Worm (Caenorhabditis elegans) whole organism, L2 larva: ENCODE results near the gene set-2.

Experiments
- C34F6.9 ChIP-seq: fragments of 150-350 bp; optimal IDR thresholded peaks from 2 replicates; lab custom pipeline; 2014; ENCODE audit warnings: missing biosample characterization, missing genetic modification characterization
- F13H6.1 ChIP-seq: sonication (generic microtip); optimal IDR thresholded peaks from 2 replicates; lab custom pipeline; 2016; ENCODE audit warnings: missing genetic modification characterization, missing compliant biosample characterization
- R02D3.7 ChIP-seq: fragments of 150-350 bp; optimal IDR thresholded peaks from 2 replicates; lab custom pipeline; 2014; ENCODE audit warnings: missing biosample characterization, missing genetic modification characterization
- Y55F3AM.14 ChIP-seq: fragments of 200-800 bp; sonication (Bioruptor generic); optimal IDR thresholded peaks from 2 replicates; lab custom pipeline; 2018; ENCODE audit warnings: mild to moderate bottlenecking, missing genetic modification characterization, missing compliant biosample characterization
- ZK546.5 ChIP-seq: sonication (generic microtip); optimal IDR thresholded peaks from 2 replicates; lab custom pipeline; 2017; ENCODE audit warnings: missing biosample characterization, missing genetic modification characterization
- alr-1 ChIP-seq: fragments of 150-350 bp; optimal IDR thresholded peaks from 2 replicates; lab custom pipeline; 2014; ENCODE audit warnings: missing biosample characterization, missing genetic modification characterization
- aly-2 ChIP-seq: fragments of 150-350 bp; optimal IDR thresholded peaks from 2 replicates; lab custom pipeline; 2014; ENCODE audit warnings: missing biosample characterization, missing genetic modification characterization
- ama-1 ChIP-seq: fragments of 150-350 bp; optimal IDR thresholded peaks from 2 replicates; lab custom pipeline; 2018; ENCODE audit warnings: inconsistent platforms
- blmp-1 ChIP-seq: sonication (generic microtip); optimal IDR thresholded peaks from 2 replicates; lab custom pipeline; 2017; ENCODE audit warnings: missing genetic modification characterization, mild to moderate bottlenecking, missing compliant biosample characterization, antibody characterized with exemption, moderate library complexity; ENCODE audit not compliant: insufficient read depth
- ceh-16 ChIP-seq: fragments of 150-350 bp; optimal IDR thresholded peaks from 2 replicates; lab custom pipeline; 2014; ENCODE audit warnings: missing biosample characterization, missing genetic modification characterization
- ceh-82 ChIP-seq: fragments of 150-350 bp; optimal IDR thresholded peaks from 2 replicates; lab custom pipeline; 2014; ENCODE audit warnings: missing biosample characterization, missing genetic modification characterization
- crh-2 ChIP-seq: sonication (generic microtip); optimal IDR thresholded peaks from 2 replicates; lab custom pipeline; 2017; ENCODE audit warnings: missing biosample characterization, missing genetic modification characterization
- dmd-4 ChIP-seq: sonication (generic microtip); optimal IDR thresholded peaks from 2 replicates; lab custom pipeline; 2017; ENCODE audit warnings: missing biosample characterization, missing genetic modification characterization
- egl-27 ChIP-seq: sonication (generic microtip); optimal IDR thresholded peaks from 3 replicates; lab custom pipeline; 2017; ENCODE audit warnings: missing biosample characterization, missing genetic modification reagents, missing genetic modification characterization
- elt-1 ChIP-seq: fragments of 150-350 bp; optimal IDR thresholded peaks from 2 replicates; lab custom pipeline; 2014; ENCODE audit warnings: missing biosample characterization, missing genetic modification characterization
- elt-3 ChIP-seq: sonication (generic microtip); optimal IDR thresholded peaks from 2 replicates; lab custom pipeline; 2017; ENCODE audit warnings: missing biosample characterization, missing genetic modification characterization
- gmeb-1 ChIP-seq: fragments of 150-350 bp; optimal IDR thresholded peaks from 2 replicates; lab custom pipeline; 2014; ENCODE audit warnings: missing biosample characterization, missing genetic modification characterization
- lin-11 ChIP-seq: fragments of 150-350 bp; sonication (generic microtip); optimal IDR thresholded peaks from 2 replicates; lab custom pipeline; 2014; ENCODE audit warnings: missing biosample characterization, missing genetic modification characterization, inconsistent platforms, mixed read lengths
- lin-13 ChIP-seq: fragments of 150-350 bp; optimal IDR thresholded peaks from 2 replicates; lab custom pipeline; 2014; ENCODE audit warnings: missing biosample characterization, missing genetic modification reagents, missing genetic modification characterization
- lin-39 ChIP-seq: fragments of 150-350 bp; optimal IDR thresholded peaks from 2 replicates; lab custom pipeline; 2014; ENCODE audit warnings: missing biosample characterization, missing genetic modification reagents, missing genetic modification characterization
- lsy-2 ChIP-seq, 2 experiments: fragments of 150-350 bp in 1 of 2; sonication (generic microtip) in 1 of 2; optimal IDR thresholded peaks; 2 replicates each; lab custom pipeline; 2014 to 2017; ENCODE audit warnings: missing biosample characterization in 2 of 2, missing genetic modification characterization in 2 of 2
- mab-5 ChIP-seq: fragments of 150-350 bp; optimal IDR thresholded peaks from 2 replicates; lab custom pipeline; 2014; ENCODE audit warnings: missing biosample characterization, missing genetic modification characterization
- mbf-1 ChIP-seq: sonication (generic microtip); optimal IDR thresholded peaks from 2 replicates; lab custom pipeline; 2017; ENCODE audit warnings: missing biosample characterization, missing genetic modification characterization
- mdl-1 ChIP-seq, 2 experiments: fragments of 150-350 bp in 1 of 2; sonication (generic microtip) in 1 of 2; optimal IDR thresholded peaks; 2 replicates each; lab custom pipeline; 2017; ENCODE audit warnings: missing biosample characterization in 2 of 2, missing genetic modification characterization in 2 of 2
- nhr-10 ChIP-seq: sonication (generic microtip); optimal IDR thresholded peaks from 2 replicates; lab custom pipeline; 2017; ENCODE audit warnings: missing biosample characterization, missing genetic modification characterization
- nhr-11 ChIP-seq: fragments of 150-350 bp; optimal IDR thresholded peaks from 2 replicates; lab custom pipeline; 2014; ENCODE audit warnings: missing biosample characterization, missing genetic modification characterization
- nhr-12 ChIP-seq: fragments of 150-350 bp; optimal IDR thresholded peaks from 2 replicates; lab custom pipeline; 2014; ENCODE audit warnings: missing biosample characterization, missing genetic modification characterization
- nhr-129 ChIP-seq: fragments of 150-350 bp; optimal IDR thresholded peaks from 2 replicates; lab custom pipeline; 2014; ENCODE audit warnings: missing biosample characterization, missing genetic modification characterization
- nhr-21 ChIP-seq: fragments of 150-350 bp; optimal IDR thresholded peaks from 2 replicates; lab custom pipeline; 2014; ENCODE audit warnings: missing biosample characterization, missing genetic modification characterization
- nhr-23 ChIP-seq: fragments of 150-350 bp; optimal IDR thresholded peaks from 2 replicates; lab custom pipeline; 2014; ENCODE audit warnings: missing biosample characterization, missing genetic modification reagents, missing genetic modification characterization
- nhr-237 ChIP-seq: fragments of 150-350 bp; optimal IDR thresholded peaks from 2 replicates; lab custom pipeline; 2014; ENCODE audit warnings: missing biosample characterization, missing genetic modification characterization
- nhr-25 ChIP-seq: fragments of 150-350 bp; sonication (generic microtip); optimal IDR thresholded peaks from 3 replicates; lab custom pipeline; 2014; ENCODE audit warnings: missing biosample characterization, missing genetic modification characterization
- nhr-6 ChIP-seq: fragments of 150-350 bp; optimal IDR thresholded peaks from 2 replicates; lab custom pipeline; 2014; ENCODE audit warnings: missing biosample characterization, missing genetic modification characterization
- nhr-77 ChIP-seq: fragments of 150-350 bp; optimal IDR thresholded peaks from 2 replicates; lab custom pipeline; 2014; ENCODE audit warnings: missing biosample characterization, missing genetic modification characterization
- peb-1 ChIP-seq: fragments of 150-350 bp; optimal IDR thresholded peaks from 2 replicates; lab custom pipeline; 2014; ENCODE audit warnings: missing biosample characterization, missing genetic modification characterization
- skn-1 ChIP-seq: sonication (generic microtip); optimal IDR thresholded peaks from 2 replicates; lab custom pipeline; 2017; ENCODE audit warnings: missing biosample characterization, missing genetic modification characterization
- sma-3 ChIP-seq: sonication (generic microtip); optimal IDR thresholded peaks from 2 replicates; lab custom pipeline; 2016; ENCODE audit warnings: missing genetic modification reagents, missing genetic modification characterization, missing compliant biosample characterization
- sma-9 ChIP-seq, 2 experiments: fragments of 150-350 bp in 1 of 2; sonication (generic microtip) in 1 of 2; optimal IDR thresholded peaks; 2 replicates each; lab custom pipeline; 2014 to 2016; ENCODE audit warnings: missing genetic modification characterization in 2 of 2, mild to moderate bottlenecking in 1 of 2, missing biosample characterization in 1 of 2, missing compliant biosample characterization in 1 of 2, missing genetic modification reagents in 1 of 2, moderate library complexity in 1 of 2
- snpc-4 ChIP-seq: fragments of 150-350 bp; optimal IDR thresholded peaks from 2 replicates; lab custom pipeline; 2014; ENCODE audit warnings: missing biosample characterization, missing genetic modification characterization
- unc-39 ChIP-seq: fragments of 150-350 bp; optimal IDR thresholded peaks from 2 replicates; lab custom pipeline; 2014; ENCODE audit warnings: missing biosample characterization, missing genetic modification characterization
- unc-62 ChIP-seq: fragments of 150-350 bp; optimal IDR thresholded peaks from 2 replicates; lab custom pipeline; 2014; ENCODE audit warnings: missing biosample characterization, missing genetic modification reagents, missing genetic modification characterization
- zag-1 ChIP-seq: fragments of 150-350 bp; optimal IDR thresholded peaks from 2 replicates; lab custom pipeline; 2014; ENCODE audit warnings: missing biosample characterization, missing genetic modification characterization
- ztf-1 ChIP-seq: fragments of 200-800 bp; sonication (Bioruptor generic); conservative IDR thresholded peaks from 2 replicates; pipeline ENCODE4 v1.3.6; 2022; ENCODE audit warnings: missing genetic modification characterization, missing compliant biosample characterization
- ztf-4 ChIP-seq: fragments of 150-350 bp; optimal IDR thresholded peaks from 2 replicates; lab custom pipeline; 2014; ENCODE audit warnings: missing biosample characterization, missing genetic modification characterization

The set-2 gene

DNA sequence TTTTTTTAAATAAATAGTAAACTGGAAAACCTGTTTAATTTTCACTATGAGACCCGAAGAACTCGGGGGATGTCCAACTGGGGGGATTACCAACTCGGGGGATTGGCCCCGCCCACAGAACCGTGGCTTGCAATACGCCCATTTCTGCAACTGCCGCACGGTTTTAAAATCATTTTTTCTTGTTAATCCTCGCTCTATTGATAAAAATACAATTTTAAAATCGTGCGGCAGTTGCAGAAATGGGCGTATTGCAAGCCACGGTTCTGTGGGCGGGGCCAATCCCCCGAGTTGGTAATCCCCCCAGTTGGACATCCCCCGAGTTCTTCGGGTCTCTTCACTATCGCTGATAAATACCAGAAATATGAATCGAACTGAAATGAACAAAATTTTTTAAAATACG lies 8.0 kb downstream of the set-2 start, which contains the start of gene mmab-1:
mmab-1 (minus strand) TSS at position 95 of the 400 bp plus-strand sequence.
- TF ChIP-seq F13H6.1 (peak; percentile 1), sma-3 (GFP tag; lab: Kevin White, UChicago) (peak; percentile 69), lin-11 (tag; lab: Kevin White, UChicago) (peak; percentile 57), lsy-2 (tag; optimal IDR thresholded peaks at IDR 0.05; lab: Kevin White, UChicago) (peak in 1 of 2 experiments; percentile 46), gmeb-1 (tag; lab: Kevin White, UChicago) (peak; percentile 23), nhr-25 (tag; lab: Kevin White, UChicago) (peak; percentile 20)

DNA sequence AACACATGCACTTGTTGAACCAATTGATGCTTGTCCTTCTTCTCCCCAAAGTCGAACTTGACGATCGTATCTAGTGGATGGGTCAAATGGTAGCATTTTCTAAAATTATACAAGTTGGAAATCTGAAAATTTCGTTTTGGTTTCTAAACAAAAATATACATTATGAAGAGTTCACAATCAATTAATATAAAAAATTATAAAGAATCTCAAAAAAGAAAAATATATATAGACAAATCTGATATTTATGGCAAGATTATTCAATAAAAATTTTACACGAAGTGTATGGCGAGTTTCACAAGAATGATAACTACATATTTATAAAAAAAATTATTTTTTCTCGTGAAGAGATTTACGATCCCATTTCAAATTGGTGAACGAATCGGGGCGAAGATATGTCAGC lies 9.8 kb downstream of the set-2 start, which contains the start of gene ula-1:
ula-1 (minus strand) TSS at position 101 of the 400 bp plus-strand sequence.
- TF ChIP-seq zag-1 (tag; lab: Kevin White, UChicago), result no peak
- TF ChIP-seq skn-1 (tag; lab: Kevin White, UChicago), result no peak

DNA sequence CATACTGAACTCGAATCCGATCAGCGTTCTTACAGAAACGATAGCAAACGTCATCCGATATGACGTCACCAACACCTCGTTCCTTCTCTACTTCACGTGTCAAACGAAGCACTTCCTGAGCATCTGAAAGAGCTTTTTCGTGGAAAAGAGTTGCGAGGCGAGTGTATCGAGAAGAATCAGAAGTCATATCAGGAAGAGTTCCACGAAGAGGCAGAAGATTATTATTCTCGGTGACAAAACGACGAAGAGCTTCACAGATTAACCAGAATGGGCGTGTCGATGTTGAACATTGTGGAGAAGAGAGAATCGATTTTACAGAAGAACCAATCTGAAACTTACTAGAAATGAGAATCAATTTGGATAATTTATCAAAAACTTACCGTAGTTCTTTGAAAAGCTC lies 11.1 kb downstream of the set-2 start:
- no peak for TF ChIP-seq peb-1
- no peak for TF ChIP-seq ztf-1 (GFP tag; lab: Robert Waterston, UW)
- TF ChIP-seq ztf-4 (tag; lab: Kevin White, UChicago), result no peak
- TF ChIP-seq gmeb-1 (tag; lab: Kevin White, UChicago), result no peak
- no peak for TF ChIP-seq elt-3
- no peak for TF ChIP-seq alr-1 (tag; lab: Kevin White, UChicago)
- TF ChIP-seq C34F6.9 (tag; lab: Kevin White, UChicago), result no peak
- TF ChIP-seq lin-13 (GFP tag; lab: Kevin White, UChicago), result no peak
- no peak for TF ChIP-seq dmd-4
- TF ChIP-seq Y55F3AM.14 (GFP tag; lab: Kevin White, UChicago), result no peak

DNA sequence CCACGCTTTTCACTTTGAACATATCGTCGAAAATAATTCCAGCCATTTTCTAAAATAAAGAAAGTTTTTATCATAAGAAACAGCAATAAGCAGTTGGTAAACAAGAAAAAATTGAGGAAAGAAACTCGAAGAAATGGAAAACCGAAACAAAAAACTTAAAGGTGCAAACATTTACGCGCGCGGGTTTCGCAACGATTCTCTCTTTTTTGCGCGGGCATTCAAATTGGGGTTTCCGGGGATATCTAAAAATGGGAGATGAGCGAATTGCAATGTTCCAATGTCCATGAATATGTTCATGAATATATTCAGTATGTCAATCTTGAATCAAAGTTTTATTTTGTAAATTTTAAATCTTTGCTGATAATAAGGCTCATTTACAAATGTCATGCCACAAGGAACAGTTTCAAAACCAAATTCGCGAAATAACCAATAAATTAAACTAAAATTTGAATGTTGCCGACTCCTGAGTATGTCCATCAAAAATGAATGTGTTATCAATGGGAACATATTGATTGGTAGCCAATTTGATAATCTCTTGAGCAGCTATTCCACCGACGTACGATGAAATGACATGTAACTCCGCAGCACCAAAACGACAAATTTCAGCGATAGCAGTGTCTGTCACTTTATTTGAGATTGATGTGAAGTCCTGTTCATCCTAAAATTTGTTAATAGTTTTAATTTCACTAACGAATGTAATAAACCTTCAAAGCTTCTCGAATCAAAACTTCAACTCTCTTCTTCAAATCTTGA lies 11.9 kb downstream of the set-2 start, which contains the start of gene rpb-8:
rpb-8 (minus strand) TSS at position 49 of the 753 bp plus-strand sequence.
- TF ChIP-seq lin-11 (tag; lab: Kevin White, UChicago) (peak; percentile 1), R02D3.7 (tag; lab: Kevin White, UChicago) (no peak), lin-13 (GFP tag; lab: Kevin White, UChicago) (peak; percentile 46), lsy-2 (tag; optimal IDR thresholded peaks at IDR 0.05; lab: Kevin White, UChicago) (peak; percentile 14 to 75), nhr-77 (tag; lab: Kevin White, UChicago) (no peak), ztf-1 (GFP tag; lab: Robert Waterston, UW) (no peak), egl-27 (tag; lab: Kevin White, UChicago) (no peak), ztf-4 (tag; lab: Kevin White, UChicago) (no peak), aly-2 (tag; lab: Kevin White, UChicago) (no peak), elt-1 (no peak), zag-1 (tag; lab: Kevin White, UChicago) (no peak), nhr-25 (tag; lab: Kevin White, UChicago) (peak; percentile 16), ceh-82 (tag; lab: Kevin White, UChicago) (no peak), unc-39 (tag; lab: Kevin White, UChicago) (no peak), sma-3 (GFP tag; lab: Kevin White, UChicago) (peak; percentile 18), snpc-4 (tag; lab: Kevin White, UChicago) (peak; percentile 13), crh-2 (tag; lab: Kevin White, UChicago) (peak; percentile 45), nhr-12 (tag; lab: Kevin White, UChicago) (no peak), peb-1 (no peak), nhr-21 (tag; lab: Kevin White, UChicago) (peak; percentile 3), lin-39 (tag; lab: Kevin White, UChicago) (no peak), blmp-1 (tag; lab: Kevin White, UChicago) (peak; percentile 18), nhr-6 (no peak), F13H6.1 (peak; percentile 29), C34F6.9 (tag; lab: Kevin White, UChicago) (peak; percentile 64), elt-3 (no peak), mab-5 (tag; lab: Kevin White, UChicago) (no peak), nhr-23 (no peak), skn-1 (tag; lab: Kevin White, UChicago) (no peak), nhr-10 (tag; lab: Kevin White, UChicago) (no peak), nhr-237 (tag; lab: Kevin White, UChicago) (no peak), ceh-16 (tag; lab: Kevin White, UChicago) (no peak), alr-1 (tag; lab: Kevin White, UChicago) (no peak), dmd-4 (no peak), mdl-1 (tag; optimal IDR thresholded peaks at IDR 0.05; lab: Kevin White, UChicago) (no peak), sma-9 (GFP tag; optimal IDR thresholded peaks at IDR 0.05; lab: Kevin White, UChicago) (peak; percentile 13), sma-9 (tag; optimal IDR thresholded peaks at IDR 0.05; lab: Kevin White, UChicago) (no peak), unc-62 (GFP tag; lab: Kevin White, UChicago) (no peak), Y55F3AM.14 (GFP tag; lab: Kevin White, UChicago) (no peak), nhr-11 (tag; lab: Kevin White, UChicago) (no peak), mbf-1 (tag; lab: Kevin White, UChicago) (no peak), ama-1 (peak; percentile 44), ZK546.5 (tag; lab: Kevin White, UChicago) (no peak), nhr-129 (tag; lab: Kevin White, UChicago) (peak; percentile 55)
